Fruit fly (Drosophila melanogaster) whole organism, pupa: ENCODE data around the gene natalisin.

ENCODE experiments used
- CG10348 ChIP-seq: fragments of 200-800 bp; sonication (Bioruptor generic); IDR thresholded peaks from 2 replicates; pipeline ENCODE4 v1.3.6; 2022; ENCODE audit warnings: missing biosample characterization, missing genetic modification characterization
- CG12605 ChIP-seq: fragments of 200-800 bp; sonication (Bioruptor generic); IDR thresholded peaks from 2 replicates; pipeline ENCODE4 v1.3.6; 2022; ENCODE audit warnings: missing biosample characterization, missing genetic modification characterization
- CG14655 ChIP-seq: fragments of 200-800 bp; sonication (Bioruptor generic); optimal IDR thresholded peaks from 3 replicates; lab custom pipeline; 2017; ENCODE audit warnings: mild to moderate bottlenecking, missing biosample characterization, missing genetic modification reagents, missing genetic modification characterization
- CG15710 ChIP-seq: fragments of 200-800 bp; sonication (Bioruptor generic); optimal IDR thresholded peaks from 2 replicates; lab custom pipeline; 2018; ENCODE audit warnings: missing biosample characterization, mild to moderate bottlenecking, missing genetic modification characterization, moderate library complexity
- CG34367 ChIP-seq: fragments of 200-800 bp; sonication (Bioruptor generic); optimal IDR thresholded peaks from 2 replicates; lab custom pipeline; 2018; ENCODE audit warnings: missing biosample characterization, mild to moderate bottlenecking, missing genetic modification characterization
- CG4496 ChIP-seq: fragments of 200-800 bp; sonication (Bioruptor generic); IDR thresholded peaks from 3 replicates; pipeline ENCODE4 v1.3.6; 2022; ENCODE audit warnings: missing biosample characterization, missing genetic modification characterization
- CG9948 ChIP-seq: fragments of 200-800 bp; sonication (Bioruptor generic); optimal IDR thresholded peaks from 2 replicates; lab custom pipeline; 2018; ENCODE audit warnings: missing biosample characterization, mild to moderate bottlenecking, missing genetic modification characterization, moderate library complexity
- EcR ChIP-seq: fragments of 200-800 bp; sonication (Bioruptor generic); optimal IDR thresholded peaks from 3 replicates; lab custom pipeline; 2019; ENCODE audit warnings: missing biosample characterization, missing genetic modification characterization, mild to moderate bottlenecking, moderate library complexity, missing genetic modification reagents
- Ets98B ChIP-seq: fragments of 200-800 bp; sonication (Bioruptor generic); IDR thresholded peaks from 2 replicates; pipeline ENCODE4 v1.3.6; 2022; ENCODE audit warnings: missing biosample characterization, missing genetic modification characterization
- Pif1B ChIP-seq: fragments of 200-800 bp; sonication (Bioruptor generic); optimal IDR thresholded peaks from 3 replicates; lab custom pipeline; 2016; ENCODE audit warnings: missing biosample characterization, missing genetic modification characterization
- fd96Ca ChIP-seq: fragments of 200-800 bp; sonication (Bioruptor generic); IDR thresholded peaks from 3 replicates; pipeline ENCODE4 v1.3.6; 2022; ENCODE audit warnings: missing biosample characterization, missing genetic modification characterization
- gl ChIP-seq: fragments of 200-800 bp; sonication (Bioruptor generic); optimal IDR thresholded peaks from 2 replicates; lab custom pipeline; 2018; ENCODE audit warnings: missing biosample characterization, mild to moderate bottlenecking, missing genetic modification characterization

DNA sequence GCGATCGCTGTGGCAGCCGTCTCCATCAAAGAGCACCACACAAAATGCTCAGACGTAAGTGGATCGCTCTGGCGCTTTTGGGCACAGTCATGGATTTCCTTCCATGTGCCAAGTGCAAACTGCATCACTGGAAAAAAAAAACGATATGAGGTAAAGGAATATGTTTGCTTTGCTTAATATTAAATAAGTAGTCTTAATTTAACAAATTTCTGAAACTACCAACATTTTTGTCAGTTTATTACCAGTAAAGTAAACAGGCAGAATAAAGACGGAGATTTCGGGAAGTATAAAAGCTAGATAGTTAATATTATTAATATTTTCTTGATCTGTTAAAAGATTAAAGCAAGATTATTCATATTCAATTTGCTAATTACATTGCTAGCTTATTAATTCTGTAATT is 33.9 kb upstream of the natalisin start:
- TF ChIP-seq CG12605, result no peak
- TF ChIP-seq Pif1B (GFP tag; lab: Kevin White, UChicago), result no peak
- no peak for TF ChIP-seq EcR
- no peak for TF ChIP-seq CG34367
- TF ChIP-seq gl (tag; lab: Kevin White, UChicago), result no peak
- TF ChIP-seq CG4496 (GFP tag; lab: Robert Waterston, UW), result no peak
- TF ChIP-seq CG14655 (GFP tag; lab: Kevin White, UChicago), result peak; percentile 51
- no peak for TF ChIP-seq Ets98B
- peak; percentile 30 for TF ChIP-seq CG9948 (tag; lab: Kevin White, UChicago)
- no peak for TF ChIP-seq fd96Ca
- peak; percentile 8 for TF ChIP-seq CG15710
- TF ChIP-seq CG10348 (GFP tag; lab: Robert Waterston, UW), result no peak
